Comparison of ENCODE assay signal across 2 worm cellular contexts in genomic region chrIV:4398890-4399289, ce11.
TF ChIP-seq lines count a peak whose summit lies in the region.

No protein-coding gene starts in this region.

TF ChIP-seq in whole organism, L3 larva, 47 proteins besides CTCF, POLR2A, EP300 and RAD21:
- TF ChIP-seq skn-1 (tag; optimal IDR thresholded peaks at IDR 0.05; lab: Kevin White, UChicago) (no peak), nfya-1 (tag; optimal IDR thresholded peaks at IDR 0.05; lab: Kevin White, UChicago; ENCODE audit: insufficient read depth) (peak; percentile 60), pqm-1 (tag; optimal IDR thresholded peaks at IDR 0.05; lab: Kevin White, UChicago) (no peak), unc-39 (tag; optimal IDR thresholded peaks at IDR 0.05; lab: Kevin White, UChicago) (no peak), hmg-11 (tag; optimal IDR thresholded peaks at IDR 0.05; lab: Kevin White, UChicago) (no peak), fos-1 (tag; optimal IDR thresholded peaks at IDR 0.05; lab: Kevin White, UChicago) (no peak), nhr-23 (tag; optimal IDR thresholded peaks at IDR 0.05; lab: Kevin White, UChicago) (no peak), egl-27 (tag; optimal IDR thresholded peaks at IDR 0.05; lab: Kevin White, UChicago) (no peak)

TF ChIP-seq in whole organism, late embryonic, 69 proteins besides CTCF, POLR2A, EP300 and RAD21:
- TF ChIP-seq zip-5 (tag; optimal IDR thresholded peaks at IDR 0.05; lab: Kevin White, UChicago) (no peak), nhr-11 (tag; optimal IDR thresholded peaks at IDR 0.05; lab: Kevin White, UChicago) (no peak), nfya-1 (tag; optimal IDR thresholded peaks at IDR 0.05; lab: Kevin White, UChicago) (peak; percentile 41), eyg-1 (tag; optimal IDR thresholded peaks at IDR 0.05; lab: Kevin White, UChicago) (no peak), ttx-3 (tag; optimal IDR thresholded peaks at IDR 0.05; lab: Kevin White, UChicago) (no peak), ceh-30 (tag; optimal IDR thresholded peaks at IDR 0.05; lab: Kevin White, UChicago) (no peak)

Comparison
In these comparisons a context has a peak if more than half of its experiments do, and no peak if none do; other contexts are left out.
1. Of the 9 proteins assayed by ChIP-seq in both whole organism, late embryonic and whole organism, L3 larva: peak only in whole organism, late embryonic: none; only in whole organism, L3 larva: none; in both: nfya-1; in neither: 8.